Worm (Caenorhabditis elegans) whole organism, young adult: Measurements from ENCODE around the gene mlc-4.

Source experiments
- F10E7.11 ChIP-seq: sonication (generic microtip); optimal IDR thresholded peaks from 2 replicates; lab custom pipeline; 2017; ENCODE audit warnings: mild to moderate bottlenecking, missing genetic modification characterization, moderate library complexity, missing compliant biosample characterization
- F33H1.4 ChIP-seq: fragments of 200-800 bp; sonication (Bioruptor generic); IDR thresholded peaks from 2 replicates; pipeline ENCODE4 v1.3.6; 2022; ENCODE audit warnings: missing genetic modification reagents, missing genetic modification characterization, missing compliant biosample characterization
- ama-1 ChIP-seq, 3 experiments: fragments of 150-350 bp in 1 of 3; sonication (generic microtip) in 2 of 3; optimal IDR thresholded peaks; 2 replicates each; lab custom pipeline; 2014 to 2018; ENCODE audit warnings: missing biosample characterization in 2 of 3, missing genetic modification characterization in 2 of 3, missing genetic modification reagents in 2 of 3
- aptf-3 ChIP-seq: fragments of 200-800 bp; sonication (Bioruptor generic); IDR thresholded peaks from 2 replicates; pipeline ENCODE4 v1.3.6; 2022; ENCODE audit warnings: missing genetic modification characterization, missing compliant biosample characterization
- atf-7 ChIP-seq: sonication (generic microtip); optimal IDR thresholded peaks from 2 replicates; lab custom pipeline; 2017; ENCODE audit warnings: mild to moderate bottlenecking, missing genetic modification characterization, missing compliant biosample characterization
- ceh-79 ChIP-seq: sonication (generic microtip); optimal IDR thresholded peaks from 2 replicates; lab custom pipeline; 2017; ENCODE audit warnings: mild to moderate bottlenecking, missing genetic modification characterization, missing compliant biosample characterization
- fkh-3 ChIP-seq: sonication (generic microtip); optimal IDR thresholded peaks from 2 replicates; lab custom pipeline; 2016; ENCODE audit warnings: mild to moderate bottlenecking, missing genetic modification characterization, missing compliant biosample characterization
- hmg-20 ChIP-seq: fragments of 200-800 bp; sonication (Bioruptor generic); IDR thresholded peaks from 2 replicates; pipeline ENCODE4 v1.3.6; 2022; ENCODE audit warnings: missing genetic modification reagents, missing genetic modification characterization, missing compliant biosample characterization
- hsf-1 ChIP-seq: fragments of 200-800 bp; sonication (Bioruptor generic); IDR thresholded peaks from 2 replicates; pipeline ENCODE4 v1.3.6; 2022; ENCODE audit warnings: missing genetic modification reagents, missing genetic modification characterization, missing compliant biosample characterization
- madf-8 ChIP-seq: fragments of 200-800 bp; sonication (Bioruptor generic); conservative IDR thresholded peaks from 2 replicates; pipeline ENCODE4 v1.3.6; 2022; ENCODE audit warnings: missing genetic modification reagents, missing genetic modification characterization, missing compliant biosample characterization
- pha-4 ChIP-seq: fragments of 150-350 bp; sonication (generic microtip); optimal IDR thresholded peaks from 2 replicates; lab custom pipeline; 2014; ENCODE audit warnings: missing biosample characterization, missing genetic modification reagents, missing genetic modification characterization
- snpc-4 ChIP-seq, 5 experiments: fragments of 150-350 bp in 1 of 5; sonication (generic microtip) in 4 of 5; optimal IDR thresholded peaks; 2 replicates each; lab custom pipeline; 2014 to 2018; ENCODE audit warnings: missing genetic modification characterization in 5 of 5, missing biosample characterization in 3 of 5, antibody characterized with exemption in 2 of 5, mild to moderate bottlenecking in 2 of 5, missing compliant biosample characterization in 2 of 5, missing genotype in 2 of 5, moderate library complexity in 2 of 5, missing genetic modification reagents in 1 of 5
- unc-62 ChIP-seq: fragments of 150-350 bp; optimal IDR thresholded peaks from 2 replicates; lab custom pipeline; 2014; ENCODE audit warnings: missing biosample characterization, missing genetic modification reagents, missing genetic modification characterization

DNA sequence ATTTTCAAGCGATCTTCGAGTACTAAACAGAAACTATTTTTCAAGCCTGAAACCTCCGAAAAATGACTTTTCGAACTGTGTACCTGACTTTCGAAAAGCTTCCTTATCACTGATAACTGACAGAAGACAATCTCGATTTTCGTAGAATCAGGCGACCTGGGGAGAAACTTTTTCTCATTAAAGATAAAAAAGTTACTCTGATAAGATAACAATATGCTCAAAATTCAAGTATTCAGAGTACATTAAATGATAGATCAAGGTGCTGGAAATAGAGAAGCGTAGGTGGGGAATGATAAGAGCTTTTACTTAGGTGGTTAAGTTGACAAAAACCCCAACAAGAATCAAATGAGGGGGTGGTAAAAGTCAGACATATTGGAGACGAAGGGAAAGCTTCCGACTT, 23.5 kb downstream of the mlc-4 start, which contains the start of gene prk-2:
- TF ChIP-seq atf-7: peak; percentile 13
- no peak for TF ChIP-seq snpc-4 (GFP tag; optimal IDR thresholded peaks at IDR 0.05; lab: Kevin White, UChicago)
- no peak for TF ChIP-seq snpc-4 (tag; optimal IDR thresholded peaks at IDR 0.05; lab: Kevin White, UChicago)
- TF ChIP-seq unc-62 (GFP tag; lab: Kevin White, UChicago): no peak
- TF ChIP-seq ama-1 (optimal IDR thresholded peaks at IDR 0.05; lab: Kevin White, UChicago): no peak
- TF ChIP-seq ama-1 (GFP tag; optimal IDR thresholded peaks at IDR 0.05; lab: Kevin White, UChicago): no peak
- TF ChIP-seq F33H1.4 (GFP tag; lab: Robert Waterston, UW): no peak
- TF ChIP-seq ceh-79 (tag; lab: Kevin White, UChicago): no peak
- TF ChIP-seq fkh-3 (tag; lab: Kevin White, UChicago): no peak
- TF ChIP-seq pha-4 (tag; lab: Kevin White, UChicago): no peak
- no peak for TF ChIP-seq F10E7.11 (tag; lab: Kevin White, UChicago)
- TF ChIP-seq madf-8: no peak
- TF ChIP-seq hmg-20 (GFP tag; lab: Robert Waterston, UW): no peak
- TF ChIP-seq hsf-1 (GFP tag; lab: Robert Waterston, UW): no peak
- TF ChIP-seq aptf-3 (GFP tag; lab: Robert Waterston, UW): no peak
